Worm (Caenorhabditis elegans): Measurements from ENCODE around the gene sumv-1.

DNA sequence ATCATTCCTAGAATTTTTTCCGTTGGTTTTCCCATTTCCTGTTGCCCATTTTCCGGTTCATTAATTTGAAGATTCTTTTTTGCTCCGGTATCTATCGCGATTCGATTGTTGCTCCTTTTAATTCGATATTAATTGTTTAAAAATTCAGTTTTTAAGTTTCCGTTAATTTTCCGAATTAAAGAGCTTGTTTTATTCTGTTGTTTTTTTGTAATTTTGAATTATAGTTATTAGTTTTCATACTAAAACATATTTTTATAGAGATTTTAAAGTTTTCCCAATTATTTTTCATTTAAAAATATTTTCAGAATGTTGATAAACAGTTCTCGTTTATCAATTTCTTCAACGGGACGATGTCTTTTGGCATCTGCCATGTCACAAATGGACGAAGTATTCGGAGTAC, 19.7 kb downstream of the sumv-1 start, which contains the start of gene mrps-26:
- no peak for TF ChIP-seq nhr-237 (tag; optimal IDR thresholded peaks at IDR 0.05)
- TF ChIP-seq lin-15B (tag; optimal IDR thresholded peaks at IDR 0.05): no peak
- no peak for TF ChIP-seq ceh-82 (tag; optimal IDR thresholded peaks at IDR 0.05)
- no peak for TF ChIP-seq mdl-1 (tag; optimal IDR thresholded peaks at IDR 0.05)
- no peak for TF ChIP-seq R02D3.7 (tag; optimal IDR thresholded peaks at IDR 0.05)
- TF ChIP-seq nfya-1 (tag; optimal IDR thresholded peaks at IDR 0.05; ENCODE audit: insufficient read depth): no peak
- no peak for TF ChIP-seq unc-62 (GFP tag; optimal IDR thresholded peaks at IDR 0.05)
